Worm (Caenorhabditis elegans): ENCODE measurements around the gene srd-55.
A peak's percentile ranks its signal among the peaks of the same experiment; 100 is the strongest.

The srd-55 gene

ce11 chrII:7374143-7374542 is 34.1 kb upstream of the srd-55 start, which contains the start of the genes mtch-1 and rpb-4 (continued):
- no peak for TF ChIP-seq skn-1 (tag; optimal IDR thresholded peaks at IDR 0.05)
- TF ChIP-seq zag-1 (tag; optimal IDR thresholded peaks at IDR 0.05): no peak
- no peak for TF ChIP-seq unc-39 (tag; optimal IDR thresholded peaks at IDR 0.05)
- no peak for TF ChIP-seq nhr-76 (tag; optimal IDR thresholded peaks at IDR 0.05)
- no peak for TF ChIP-seq tbx-2 (tag; optimal IDR thresholded peaks at IDR 0.05)
- no peak for TF ChIP-seq ceh-82 (tag; optimal IDR thresholded peaks at IDR 0.05)
- no peak for TF ChIP-seq ceh-28 (tag; optimal IDR thresholded peaks at IDR 0.05)
- TF ChIP-seq mdl-1 (tag; optimal IDR thresholded peaks at IDR 0.05): no peak
- TF ChIP-seq nfya-1 (tag; optimal IDR thresholded peaks at IDR 0.05; ENCODE audit: insufficient read depth): peak; percentile 62
- TF ChIP-seq elt-2 (tag; optimal IDR thresholded peaks at IDR 0.05): peak; percentile 29
- TF ChIP-seq ZK546.5 (tag; optimal IDR thresholded peaks at IDR 0.05): no peak
- no peak for TF ChIP-seq eor-1 (tag; optimal IDR thresholded peaks at IDR 0.05)
- TF ChIP-seq fkh-2 (tag; optimal IDR thresholded peaks at IDR 0.05): no peak

ce11 chrII:7374980-7375379 is 33.3 kb upstream of the srd-55 start, which contains the start of gene F43E2.1:
TSS of gene F43E2.1 (plus strand) at chrII:7375280.
- no peak for TF ChIP-seq ztf-4 (tag; optimal IDR thresholded peaks at IDR 0.05)
- TF ChIP-seq unc-62 (GFP tag; optimal IDR thresholded peaks at IDR 0.05): no peak
- TF ChIP-seq fkh-10 (GFP tag; optimal IDR thresholded peaks at IDR 0.05): no peak
- no peak for TF ChIP-seq ceh-16 (tag; optimal IDR thresholded peaks at IDR 0.05)
- no peak for TF ChIP-seq ceh-9 (tag; optimal IDR thresholded peaks at IDR 0.05)
- no peak for TF ChIP-seq nhr-43 (tag; optimal IDR thresholded peaks at IDR 0.05; ENCODE audit: poor library complexity, severe bottlenecking)
- no peak for TF ChIP-seq hmg-11 (tag; optimal IDR thresholded peaks at IDR 0.05)
- TF ChIP-seq ama-1 (optimal IDR thresholded peaks at IDR 0.05): no peak
- TF ChIP-seq ZK546.5 (tag; optimal IDR thresholded peaks at IDR 0.05): no peak
- no peak for TF ChIP-seq R02D3.7 (tag; optimal IDR thresholded peaks at IDR 0.05)
- TF ChIP-seq fos-1 (tag; optimal IDR thresholded peaks at IDR 0.05): no peak
- no peak for TF ChIP-seq ztf-11 (tag; optimal IDR thresholded peaks at IDR 0.05)
- TF ChIP-seq lsy-12 (tag; optimal IDR thresholded peaks at IDR 0.05): no peak
- TF ChIP-seq nhr-23 (tag; optimal IDR thresholded peaks at IDR 0.05): no peak
- TF ChIP-seq mdl-1 (tag; optimal IDR thresholded peaks at IDR 0.05): no peak
- no peak for TF ChIP-seq nfya-1 (tag; optimal IDR thresholded peaks at IDR 0.05; ENCODE audit: insufficient read depth)
- no peak for TF ChIP-seq pqm-1 (tag; optimal IDR thresholded peaks at IDR 0.05)
- no peak for TF ChIP-seq nhr-237 (tag; optimal IDR thresholded peaks at IDR 0.05)

ce11 chrII:7379021-7379420 is 29.3 kb upstream of the srd-55 start, which contains the start of gene C07D10.6:
TSS of gene C07D10.6 (plus strand) at chrII:7379321.
- no peak for TF ChIP-seq nhr-28 (tag; optimal IDR thresholded peaks at IDR 0.05)
- no peak for TF ChIP-seq fkh-2 (tag; optimal IDR thresholded peaks at IDR 0.05)
- no peak for TF ChIP-seq nhr-77 (tag; optimal IDR thresholded peaks at IDR 0.05)
- no peak for TF ChIP-seq nhr-43 (tag; optimal IDR thresholded peaks at IDR 0.05; ENCODE audit: poor library complexity, severe bottlenecking)
- no peak for TF ChIP-seq fos-1 (tag; optimal IDR thresholded peaks at IDR 0.05)
- TF ChIP-seq tbx-2 (tag; optimal IDR thresholded peaks at IDR 0.05): no peak
- no peak for TF ChIP-seq ZK546.5 (tag; optimal IDR thresholded peaks at IDR 0.05)
- no peak for TF ChIP-seq lin-15B (tag; optimal IDR thresholded peaks at IDR 0.05)
- TF ChIP-seq nhr-23 (tag; optimal IDR thresholded peaks at IDR 0.05): no peak
- no peak for TF ChIP-seq elt-2 (tag; optimal IDR thresholded peaks at IDR 0.05)
- no peak for TF ChIP-seq pha-4 (tag; optimal IDR thresholded peaks at IDR 0.05)
- no peak for TF ChIP-seq unc-39 (tag; optimal IDR thresholded peaks at IDR 0.05)
- no peak for TF ChIP-seq snpc-4 (tag; optimal IDR thresholded peaks at IDR 0.05)

ce11 chrII:7381142-7381611 is 27.1 kb upstream of the srd-55 start, which contains the start of gene C07D10.5:
TSS of gene C07D10.5 (plus strand) at chrII:7381561.
- TF ChIP-seq nhr-76 (tag; optimal IDR thresholded peaks at IDR 0.05): no peak
- no peak for TF ChIP-seq lsy-12 (tag; optimal IDR thresholded peaks at IDR 0.05)
- no peak for TF ChIP-seq ama-1 (optimal IDR thresholded peaks at IDR 0.05)
- no peak for TF ChIP-seq snpc-4 (tag; optimal IDR thresholded peaks at IDR 0.05)
- TF ChIP-seq daf-12 (tag; optimal IDR thresholded peaks at IDR 0.05): no peak
- TF ChIP-seq mdl-1 (tag; optimal IDR thresholded peaks at IDR 0.05): no peak
- no peak for TF ChIP-seq aly-2 (tag; optimal IDR thresholded peaks at IDR 0.05)

- no peak for TF ChIP-seq ceh-9 (tag; optimal IDR thresholded peaks at IDR 0.05)
- peak; percentile 55 for TF ChIP-seq pha-4 (tag; optimal IDR thresholded peaks at IDR 0.05)
- TF ChIP-seq fkh-2 (tag; optimal IDR thresholded peaks at IDR 0.05): no peak
- TF ChIP-seq lin-15B (tag; optimal IDR thresholded peaks at IDR 0.05): no peak
- TF ChIP-seq nhr-12 (tag; optimal IDR thresholded peaks at IDR 0.05): no peak
- TF ChIP-seq nhr-237 (tag; optimal IDR thresholded peaks at IDR 0.05): no peak
- no peak for TF ChIP-seq snpc-4 (tag; optimal IDR thresholded peaks at IDR 0.05)
- no peak for TF ChIP-seq lsy-12 (tag; optimal IDR thresholded peaks at IDR 0.05)
- TF ChIP-seq elt-2 (tag; optimal IDR thresholded peaks at IDR 0.05): peak; percentile 66
Measured at ce11 chrII:7381947-7382346, 26.3 kb upstream of the srd-55 start.

All from whole organism, L3 larva.